Worm (Caenorhabditis elegans) whole organism, midembryonic: ENCODE data around the gene pup-2.
A peak's percentile ranks its signal among the peaks of the same experiment; 100 is the strongest.

Source experiments
- T22C8.4 ChIP-seq: fragments of 200-800 bp; sonication (Bioruptor generic); IDR thresholded peaks from 2 replicates; pipeline ENCODE4 v1.3.6; 2022; ENCODE audit warnings: missing genetic modification characterization, missing compliant biosample characterization
- cog-1 ChIP-seq: sonication (generic microtip); optimal IDR thresholded peaks from 2 replicates; lab custom pipeline; 2016; ENCODE audit warnings: missing genetic modification characterization, missing compliant biosample characterization
- flt-1 ChIP-seq: fragments of 200-800 bp; sonication (Bioruptor generic); IDR thresholded peaks from 2 replicates; pipeline ENCODE4 v1.3.6; 2022; ENCODE audit warnings: missing genetic modification characterization, missing compliant biosample characterization
- klf-2 ChIP-seq: fragments of 200-800 bp; sonication (Bioruptor generic); conservative IDR thresholded peaks from 2 replicates; pipeline ENCODE4 v1.3.6; 2022; ENCODE audit warnings: missing genetic modification reagents, missing genetic modification characterization, missing compliant biosample characterization
- med-1 ChIP-seq: sonication (generic microtip); optimal IDR thresholded peaks from 2 replicates; lab custom pipeline; 2017; ENCODE audit warnings: missing genetic modification characterization, mild to moderate bottlenecking, missing compliant biosample characterization, antibody characterized with exemption, missing genetic modification reagents; ENCODE audit not compliant: insufficient read depth
- ref-1 ChIP-seq: fragments of 200-800 bp; sonication (Bioruptor generic); conservative IDR thresholded peaks from 2 replicates; pipeline ENCODE4 v1.3.6; 2022; ENCODE audit warnings: missing genetic modification reagents, missing genetic modification characterization, missing compliant biosample characterization
- tab-1 ChIP-seq: fragments of 200-800 bp; sonication (Bioruptor generic); IDR thresholded peaks from 2 replicates; pipeline ENCODE4 v1.3.6; 2022; ENCODE audit warnings: missing genetic modification characterization, missing compliant biosample characterization
- ztf-23 ChIP-seq: fragments of 200-800 bp; sonication (Bioruptor generic); IDR thresholded peaks from 2 replicates; pipeline ENCODE4 v1.3.6; 2022; ENCODE audit warnings: missing genetic modification reagents, missing genetic modification characterization, missing compliant biosample characterization
- ztf-29 ChIP-seq: fragments of 200-800 bp; sonication (Bioruptor generic); IDR thresholded peaks from 2 replicates; pipeline ENCODE4 v1.3.6; 2022; ENCODE audit warnings: missing genetic modification reagents, missing genetic modification characterization, missing compliant biosample characterization

pup-2 gene

DNA sequence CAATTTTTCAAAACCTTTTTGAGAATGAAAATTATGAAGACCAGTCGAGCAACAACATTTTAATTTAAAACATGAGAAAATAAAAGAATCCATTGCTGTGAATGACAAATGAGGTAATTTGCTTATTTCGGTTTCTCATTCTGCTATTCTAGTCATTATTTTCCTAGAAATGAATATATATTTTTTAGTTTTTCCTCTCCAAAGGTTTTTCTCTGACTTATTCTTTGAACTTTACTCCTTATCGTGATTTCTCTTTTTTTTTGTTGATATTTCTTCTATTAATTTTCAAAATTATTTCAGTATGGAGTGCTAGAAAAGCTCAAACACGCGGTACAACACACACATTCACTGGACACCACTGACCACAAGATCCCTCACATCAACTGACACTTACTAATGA is at the start of gene pup-2:
Gene pup-2 (plus strand): TSS at position 301 of the 400 bp plus-strand sequence.
- TF ChIP-seq med-1 = no peak
- TF ChIP-seq ztf-29 (GFP tag; lab: Robert Waterston, UW) = no peak

DNA sequence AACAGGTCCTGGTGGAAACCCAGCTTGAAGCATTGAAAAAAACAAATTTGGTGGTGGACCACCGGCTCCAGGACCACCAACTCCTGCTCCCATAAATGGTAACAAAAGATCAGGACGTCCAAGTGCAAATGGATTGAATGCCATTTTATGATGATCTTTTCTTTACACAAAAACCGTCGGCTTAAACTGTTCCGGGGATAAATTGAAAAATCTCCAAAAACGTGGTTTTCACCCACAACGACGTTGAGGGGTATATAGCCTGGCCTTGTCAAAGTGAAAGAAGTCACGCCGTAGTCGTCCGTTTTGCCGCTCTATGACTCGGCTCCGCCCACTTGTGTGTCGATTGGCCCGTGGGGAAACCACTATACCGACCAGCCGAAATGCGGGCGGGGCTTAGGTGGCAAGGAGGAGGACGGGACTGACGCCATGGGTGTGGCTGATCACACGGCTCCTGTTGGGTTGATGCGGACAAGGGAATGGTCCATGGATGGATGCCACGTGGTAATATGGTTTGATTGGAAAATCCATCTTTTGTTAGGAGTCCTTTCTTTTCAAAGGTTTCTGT is 49.6 kb upstream of the pup-2 start, which contains the start of gene tbx-2:
Gene tbx-2 (minus strand): TSS at position 264 of the 565 bp plus-strand sequence.
- no peak for TF ChIP-seq tab-1 (GFP tag; lab: Robert Waterston, UW)
- no peak for TF ChIP-seq flt-1 (GFP tag; lab: Robert Waterston, UW)
- TF ChIP-seq ztf-23 (GFP tag; lab: Robert Waterston, UW) = no peak
- no peak for TF ChIP-seq cog-1 (tag; lab: Kevin White, UChicago)
- TF ChIP-seq ztf-29 (GFP tag; lab: Robert Waterston, UW) = no peak
- no peak for TF ChIP-seq ref-1
- no peak for TF ChIP-seq klf-2 (GFP tag; lab: Robert Waterston, UW)
- TF ChIP-seq med-1 = no peak
- TF ChIP-seq T22C8.4 (GFP tag; lab: Robert Waterston, UW) = no peak

DNA sequence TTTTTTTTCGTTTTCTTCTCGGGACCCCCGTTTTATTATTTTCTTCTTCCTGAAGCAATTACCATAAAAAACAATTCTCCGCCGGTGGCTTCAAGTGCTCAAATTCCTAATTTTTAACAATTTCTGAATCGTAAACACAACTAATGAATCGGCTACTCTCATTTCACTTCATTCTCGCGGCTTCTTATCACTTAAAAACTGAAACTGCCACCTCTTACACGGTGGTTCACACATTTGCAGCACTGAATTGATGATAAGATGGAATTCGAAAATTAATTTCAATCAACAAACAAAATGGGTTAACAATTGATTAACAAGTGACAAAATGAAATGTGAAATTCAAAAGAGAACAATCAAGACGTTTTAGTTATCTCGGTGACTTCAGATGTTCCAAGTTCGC is 48.6 kb upstream of the pup-2 start:
- TF ChIP-seq flt-1 (GFP tag; lab: Robert Waterston, UW) = no peak
- no peak for TF ChIP-seq ref-1
- TF ChIP-seq ztf-29 (GFP tag; lab: Robert Waterston, UW) = no peak

DNA sequence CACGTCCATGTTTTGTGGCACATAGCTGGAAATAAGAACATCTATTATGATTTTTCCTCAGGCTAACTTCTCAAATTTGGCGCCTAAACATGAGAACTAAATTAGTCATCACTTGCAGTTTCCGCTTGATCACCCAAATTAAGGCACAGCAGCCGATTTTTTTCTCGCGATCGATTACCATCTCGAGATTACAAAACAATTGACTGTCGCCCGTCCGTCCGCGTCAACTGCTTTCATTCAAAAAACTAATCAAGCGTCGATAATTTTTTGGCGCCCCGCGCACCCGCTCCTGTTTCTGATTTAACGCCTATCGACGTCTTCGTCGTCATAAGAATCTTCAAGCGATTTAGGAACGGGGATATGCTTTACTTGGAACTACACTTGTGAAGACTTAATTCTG is 48.0 kb upstream of the pup-2 start:
- no peak for TF ChIP-seq ref-1
- TF ChIP-seq med-1 = no peak

DNA sequence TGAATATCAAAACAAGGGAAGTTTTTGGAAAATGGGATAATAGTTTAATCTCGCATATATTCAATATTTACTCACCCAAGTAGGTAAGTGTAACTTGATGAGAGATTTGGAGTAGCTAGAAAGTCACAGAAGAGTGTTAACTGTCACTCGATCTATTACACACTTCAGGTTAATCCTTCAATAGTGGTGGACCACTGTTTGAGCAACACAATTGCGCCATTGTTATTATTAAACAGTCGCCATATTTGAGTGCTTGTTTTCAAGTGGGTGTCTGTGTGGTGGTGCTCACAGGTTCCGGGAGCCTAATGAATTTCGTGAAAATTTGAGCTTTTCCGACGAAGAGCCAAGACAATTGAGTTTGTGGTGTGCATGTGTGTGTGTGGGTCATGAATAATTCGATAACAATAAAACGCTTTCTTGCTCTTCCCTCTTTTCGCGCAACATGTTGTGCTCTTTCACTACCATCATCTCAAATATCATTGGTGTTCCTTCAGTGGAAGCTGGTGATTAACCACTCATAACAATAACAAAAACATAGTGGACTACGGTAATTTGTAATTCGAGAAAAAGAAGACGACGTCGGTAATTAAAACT is 46.7 kb upstream of the pup-2 start:
- TF ChIP-seq T22C8.4 (GFP tag; lab: Robert Waterston, UW) = no peak
- TF ChIP-seq ztf-29 (GFP tag; lab: Robert Waterston, UW) = no peak
- TF ChIP-seq flt-1 (GFP tag; lab: Robert Waterston, UW) = no peak
- TF ChIP-seq cog-1 (tag; lab: Kevin White, UChicago) = no peak
- no peak for TF ChIP-seq ref-1
- TF ChIP-seq klf-2 (GFP tag; lab: Robert Waterston, UW) = no peak
- TF ChIP-seq ztf-23 (GFP tag; lab: Robert Waterston, UW) = no peak
- TF ChIP-seq tab-1 (GFP tag; lab: Robert Waterston, UW) = no peak

DNA sequence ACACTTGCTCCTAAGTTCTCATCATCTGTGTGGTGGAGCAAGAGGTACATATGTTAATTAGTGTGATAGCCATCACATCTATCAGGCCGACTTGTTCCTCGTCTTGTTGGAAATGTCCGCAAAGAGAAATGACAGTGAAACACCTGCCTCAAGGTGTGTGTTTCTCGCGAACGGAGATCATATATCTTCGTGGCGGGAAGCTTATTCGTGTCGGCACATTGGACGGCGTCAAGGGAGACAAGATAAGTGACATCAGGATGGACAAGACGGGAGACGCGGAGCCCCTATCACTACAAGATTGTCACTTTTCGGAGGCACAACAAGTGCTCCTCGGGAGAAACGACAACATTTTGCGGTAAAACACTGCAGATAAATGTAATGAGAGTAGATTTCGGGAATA is 46.0 kb upstream of the pup-2 start:
- TF ChIP-seq cog-1 (tag; lab: Kevin White, UChicago) (no peak), ztf-29 (GFP tag; lab: Robert Waterston, UW) (no peak), med-1 (no peak), tab-1 (GFP tag; lab: Robert Waterston, UW) (no peak), T22C8.4 (GFP tag; lab: Robert Waterston, UW) (no peak), flt-1 (GFP tag; lab: Robert Waterston, UW) (no peak), ref-1 (0 out of 2 replicates have a peak, but pooled peaks have one; percentile 17)

DNA sequence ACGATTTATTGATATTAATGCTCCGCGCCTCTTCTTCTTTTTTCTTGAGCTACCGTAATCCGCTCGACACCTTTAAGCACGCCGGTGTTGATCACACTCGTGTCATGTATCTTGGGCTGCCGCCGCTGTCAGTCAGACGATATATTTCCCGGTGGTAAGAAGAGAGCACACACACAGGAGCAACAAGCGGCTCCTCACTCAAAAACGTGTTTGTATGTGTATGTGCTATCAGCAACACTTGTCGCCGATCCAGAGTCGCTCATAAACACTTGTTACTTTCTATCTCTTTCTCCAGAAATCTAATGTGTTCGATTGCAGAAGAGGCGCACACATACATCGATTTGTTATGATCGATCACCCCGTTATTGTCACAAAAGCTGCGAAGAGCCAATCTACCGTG is 45.2 kb upstream of the pup-2 start:
- TF ChIP-seq T22C8.4 (GFP tag; lab: Robert Waterston, UW) (0 out of 2 replicates have a peak, but pooled peaks have one; percentile 21), ztf-23 (GFP tag; lab: Robert Waterston, UW) (no peak)

DNA sequence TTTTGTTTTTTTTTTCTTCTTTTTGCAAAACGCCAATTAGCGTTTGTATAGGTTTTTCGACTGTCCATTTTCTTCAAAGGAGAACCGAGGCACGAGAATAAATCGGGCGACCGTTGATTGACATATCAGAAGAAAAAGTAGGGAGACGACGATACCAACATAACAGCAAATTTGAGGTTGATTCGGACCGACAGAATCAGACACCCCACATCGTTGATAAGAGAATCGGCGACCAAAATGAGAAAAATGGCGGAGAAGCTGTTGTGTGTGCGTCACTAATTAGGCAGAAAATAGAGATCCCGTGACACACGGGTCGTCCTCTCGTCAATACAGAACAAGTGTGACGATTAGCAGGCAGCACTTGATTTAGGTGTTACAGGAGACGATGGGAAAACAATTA is 43.8 kb upstream of the pup-2 start:
- TF ChIP-seq tab-1 (GFP tag; lab: Robert Waterston, UW) = no peak

DNA sequence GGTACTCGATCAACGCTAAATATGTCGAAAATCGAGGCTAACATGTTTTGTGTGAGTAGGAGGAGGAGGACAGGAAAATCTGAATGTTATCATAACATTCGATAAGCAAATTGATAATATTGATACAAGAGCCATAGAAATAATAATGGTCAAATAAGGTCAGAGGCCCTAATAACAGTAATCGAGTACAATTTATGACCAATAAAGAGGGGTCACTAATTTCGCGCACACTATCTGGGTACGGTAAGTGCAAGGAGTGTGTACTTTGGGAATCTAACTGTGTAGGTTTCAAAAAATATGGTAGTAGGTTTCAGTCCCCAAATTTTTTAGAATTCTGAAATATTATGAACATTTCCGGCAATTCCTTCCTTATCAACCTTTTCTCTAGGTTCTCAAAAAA is 42.2 kb upstream of the pup-2 start:
- no peak for TF ChIP-seq T22C8.4 (GFP tag; lab: Robert Waterston, UW)
- TF ChIP-seq cog-1 (tag; lab: Kevin White, UChicago) = no peak
- TF ChIP-seq med-1 = no peak

DNA sequence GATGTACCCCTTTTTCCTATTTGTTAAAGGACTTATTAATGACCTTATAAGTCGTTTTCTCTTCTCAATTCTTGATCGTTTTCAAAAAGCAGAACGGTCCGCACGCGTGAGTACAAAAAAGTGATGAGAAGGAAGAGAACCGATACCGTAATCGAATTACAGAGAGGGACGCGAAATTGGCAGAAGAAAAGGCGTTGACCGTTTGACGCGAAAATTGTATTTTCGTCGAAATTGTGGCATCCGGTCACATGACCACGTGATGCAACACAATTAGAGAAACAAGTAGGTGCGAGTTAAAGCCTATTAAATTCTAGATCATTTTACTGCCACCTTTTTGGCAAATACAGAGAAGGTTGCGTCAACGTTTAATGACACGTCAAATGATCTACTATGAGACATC is 41.6 kb upstream of the pup-2 start:
- TF ChIP-seq ref-1 (no peak), cog-1 (tag; lab: Kevin White, UChicago) (no peak), ztf-23 (GFP tag; lab: Robert Waterston, UW) (no peak), tab-1 (GFP tag; lab: Robert Waterston, UW) (no peak), T22C8.4 (GFP tag; lab: Robert Waterston, UW) (no peak), med-1 (no peak), flt-1 (GFP tag; lab: Robert Waterston, UW) (no peak), ztf-29 (GFP tag; lab: Robert Waterston, UW) (no peak), klf-2 (GFP tag; lab: Robert Waterston, UW) (no peak)

DNA sequence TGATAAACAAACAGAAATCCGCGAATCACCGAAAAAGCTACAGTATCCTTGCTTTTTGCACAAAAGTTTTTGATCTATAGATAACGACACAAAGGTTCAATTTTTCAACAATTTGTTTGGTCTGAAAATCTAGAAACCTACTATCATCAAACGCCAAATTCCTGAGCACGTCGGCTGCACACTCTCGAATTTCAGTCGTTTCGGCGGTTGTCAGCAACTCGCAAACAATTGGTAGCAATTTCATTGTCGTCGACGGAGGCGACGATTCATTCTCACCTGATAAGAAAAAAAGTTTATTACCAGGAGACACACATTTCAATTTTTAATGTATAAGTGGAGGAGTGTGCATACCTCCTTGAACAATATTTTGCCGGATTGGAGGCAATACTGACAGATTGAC is 39.8 kb upstream of the pup-2 start:
- no peak for TF ChIP-seq ztf-29 (GFP tag; lab: Robert Waterston, UW)

DNA sequence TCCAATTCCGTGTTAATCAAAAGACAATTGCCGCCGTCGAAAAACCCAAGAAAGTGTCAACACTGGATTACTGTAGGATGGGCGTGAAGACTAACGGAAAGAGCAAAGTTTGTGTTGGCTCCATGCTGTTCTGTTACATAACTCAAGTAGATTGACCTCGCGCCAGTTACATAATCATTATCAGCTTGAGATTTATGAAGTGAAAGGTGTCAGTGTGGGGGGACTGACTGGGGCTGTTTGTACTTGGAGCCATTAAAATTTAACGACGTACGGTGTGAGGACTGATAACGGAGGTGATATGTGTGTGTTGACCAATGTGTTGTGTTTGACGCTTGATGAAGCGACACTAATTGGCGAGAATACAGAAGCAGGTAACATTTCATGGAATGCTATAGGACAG is 39.0 kb upstream of the pup-2 start:
- TF ChIP-seq flt-1 (GFP tag; lab: Robert Waterston, UW) (no peak), ztf-23 (GFP tag; lab: Robert Waterston, UW) (no peak), tab-1 (GFP tag; lab: Robert Waterston, UW) (no peak), ztf-29 (GFP tag; lab: Robert Waterston, UW) (no peak), ref-1 (no peak), T22C8.4 (GFP tag; lab: Robert Waterston, UW) (no peak), med-1 (no peak), cog-1 (tag; lab: Kevin White, UChicago) (no peak), klf-2 (GFP tag; lab: Robert Waterston, UW) (no peak)
